Worm (Caenorhabditis elegans): Measurements from ENCODE around the gene T05H4.4.
A peak's percentile ranks its signal among the peaks of the same experiment; 100 is the strongest.

The T05H4.4 gene

ce11 chrV:6438601-6439000 lies at the start of gene T05H4.4:
T05H4.4 (plus strand) TSS chrV:6438901.
- TF ChIP-seq pbrm-1 (GFP tag; IDR thresholded peaks at IDR 0.05) (no peak), bed-1 (GFP tag; IDR thresholded peaks at IDR 0.05) (no peak), madf-3 (GFP tag; IDR thresholded peaks at IDR 0.05) (no peak), pha-4 (tag; optimal IDR thresholded peaks at IDR 0.05) (no peak), madf-10 (tag; optimal IDR thresholded peaks at IDR 0.05) (no peak), gei-17 (GFP tag; optimal IDR thresholded peaks at IDR 0.05) (no peak), snpc-1.1 (tag; optimal IDR thresholded peaks at IDR 0.05; ENCODE audit: insufficient read depth) (no peak), ztf-28 (GFP tag; IDR thresholded peaks at IDR 0.05) (no peak), hmg-20 (GFP tag; IDR thresholded peaks at IDR 0.05) (no peak), C17E4.6 (GFP tag; IDR thresholded peaks at IDR 0.05) (no peak), die-1 (tag; optimal IDR thresholded peaks at IDR 0.05) (no peak), sptf-2 (GFP tag; optimal IDR thresholded peaks at IDR 0.05) (no peak), F52B5.7 (tag; optimal IDR thresholded peaks at IDR 0.05) (no peak), mcd-1 (GFP tag; IDR thresholded peaks at IDR 0.05) (no peak), ZK185.1 (tag; optimal IDR thresholded peaks at IDR 0.05; ENCODE audit: poor library complexity, severe bottlenecking) (no peak), athp-1 (tag; optimal IDR thresholded peaks at IDR 0.05) (no peak), T07F8.4 (tag; optimal IDR thresholded peaks at IDR 0.05) (no peak), lin-35 (GFP tag; optimal IDR thresholded peaks at IDR 0.05) (no peak)

- TF ChIP-seq F49E8.2 (tag; optimal IDR thresholded peaks at IDR 0.05; ENCODE audit: insufficient read depth) (no peak), somi-1 (GFP tag; optimal IDR thresholded peaks at IDR 0.05) (no peak), attf-5 (GFP tag; optimal IDR thresholded peaks at IDR 0.05) (no peak), sdz-38 (tag; optimal IDR thresholded peaks at IDR 0.05) (no peak), lir-1 (GFP tag; conservative IDR thresholded peaks at IDR 0.05) (no peak), madf-6 (GFP tag; IDR thresholded peaks at IDR 0.05) (no peak), fkh-3 (tag; optimal IDR thresholded peaks at IDR 0.05) (no peak), mxl-1 (tag; optimal IDR thresholded peaks at IDR 0.05) (no peak), Y53G8AR.9 (GFP tag; conservative IDR thresholded peaks at IDR 0.05) (no peak), hlh-12 (tag; optimal IDR thresholded peaks at IDR 0.05) (no peak), Y67H2A.10 (GFP tag; conservative IDR thresholded peaks at IDR 0.05) (no peak)
Observed at ce11 chrV:6389634-6390033, 49.1 kb upstream of the T05H4.4 start, which contains the start of gene F57F4.2. F57F4.2 (minus strand) TSS chrV:6389734.

ce11 chrV:6390163-6390562 lies 48.5 kb upstream of the T05H4.4 start, which contains the start of gene F57F4.1:
F57F4.1 (plus strand) TSS chrV:6390463.
- TF ChIP-seq dpl-1 (GFP tag; optimal IDR thresholded peaks at IDR 0.05) = no peak
- no peak for TF ChIP-seq tlf-1 (GFP tag; optimal IDR thresholded peaks at IDR 0.05)
- no peak for TF ChIP-seq nfya-1 (tag; optimal IDR thresholded peaks at IDR 0.05; ENCODE audit: borderline replicate concordance, insufficient read depth)

- TF ChIP-seq cebp-1 (GFP tag; IDR thresholded peaks at IDR 0.05) = no peak
- no peak for TF ChIP-seq cebp-1 (tag; optimal IDR thresholded peaks at IDR 0.05)
- no peak for TF ChIP-seq dpl-1 (GFP tag; optimal IDR thresholded peaks at IDR 0.05)
- no peak for TF ChIP-seq ekl-4 (GFP tag; IDR thresholded peaks at IDR 0.05)
- TF ChIP-seq K11D2.4 (GFP tag; IDR thresholded peaks at IDR 0.05) = no peak
- TF ChIP-seq nhr-80 (tag; optimal IDR thresholded peaks at IDR 0.05) = peak; percentile 75
- peak; percentile 5 for TF ChIP-seq ets-4 (GFP tag; optimal IDR thresholded peaks at IDR 0.05)
Observed at ce11 chrV:6398922-6399321, 39.8 kb upstream of the T05H4.4 start.

All from whole organism, young adult.